Fruit fly (Drosophila melanogaster): Measurements from ENCODE around the gene Prx4.

DNA sequence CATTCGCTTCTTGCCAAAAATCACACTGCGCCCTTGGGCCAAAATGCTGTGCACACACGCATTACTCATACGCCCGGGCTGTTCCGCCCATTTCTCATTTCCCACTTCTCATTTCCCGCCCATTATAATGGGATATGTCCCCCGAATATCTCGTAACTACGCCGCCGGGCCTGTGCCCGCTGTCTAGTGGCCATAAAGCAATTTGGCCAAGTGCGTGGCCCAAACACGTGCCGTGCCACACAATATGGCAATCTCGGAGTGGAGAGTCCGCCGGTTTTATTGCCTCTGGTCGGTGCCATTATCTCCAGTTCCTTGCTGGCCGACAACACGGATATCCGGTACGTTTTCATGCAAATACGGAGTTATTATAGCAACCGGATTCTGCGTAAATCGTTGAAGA lies 34.8 kb downstream of the Prx4 start:
- TF ChIP-seq net (GFP tag; optimal IDR thresholded peaks at IDR 0.05): no peak
- no peak for TF ChIP-seq Hr39 (GFP tag; optimal IDR thresholded peaks at IDR 0.05)
- TF ChIP-seq Lpt (GFP tag; optimal IDR thresholded peaks at IDR 0.05): no peak
- no peak for TF ChIP-seq Gug (GFP tag; IDR thresholded peaks at IDR 0.05)
- no peak for TF ChIP-seq CG1621 (tag; optimal IDR thresholded peaks at IDR 0.05)

Data from whole organism, prepupa.